Worm (Caenorhabditis elegans): ENCODE measurements around the gene C14C6.8.

The C14C6.8 gene

ce11 chrV:532046-532445, 20.9 kb downstream of the C14C6.8 start, which contains the start of gene nhr-58:
nhr-58 (plus strand) TSS chrV:532259.
- TF ChIP-seq dmd-4 (tag; optimal IDR thresholded peaks at IDR 0.05) = no peak
- peak; percentile 15 for TF ChIP-seq nhr-6 (tag; optimal IDR thresholded peaks at IDR 0.05)
- TF ChIP-seq egl-27 (tag; optimal IDR thresholded peaks at IDR 0.05) = peak; percentile 83
- TF ChIP-seq unc-62 (GFP tag; optimal IDR thresholded peaks at IDR 0.05) = no peak
- TF ChIP-seq ztf-1 (GFP tag; conservative IDR thresholded peaks at IDR 0.05) = no peak
- peak; percentile 17 for TF ChIP-seq snpc-4 (tag; optimal IDR thresholded peaks at IDR 0.05)
- TF ChIP-seq mdl-1 (tag; optimal IDR thresholded peaks at IDR 0.05) = peak in 1 of 2 experiments; percentile 51
- no peak for TF ChIP-seq unc-39 (tag; optimal IDR thresholded peaks at IDR 0.05)
- peak; percentile 66 for TF ChIP-seq nhr-21 (tag; optimal IDR thresholded peaks at IDR 0.05)
- peak; percentile 61 for TF ChIP-seq sma-3 (GFP tag; optimal IDR thresholded peaks at IDR 0.05)
- peak; percentile 63 for TF ChIP-seq crh-2 (tag; optimal IDR thresholded peaks at IDR 0.05)
- peak; percentile 99 for TF ChIP-seq sma-9 (GFP tag; optimal IDR thresholded peaks at IDR 0.05)
- TF ChIP-seq sma-9 (tag; optimal IDR thresholded peaks at IDR 0.05) = peak; percentile 43
- peak; percentile 97 for TF ChIP-seq nhr-129 (tag; optimal IDR thresholded peaks at IDR 0.05)
- peak; percentile 81 for TF ChIP-seq F13H6.1 (tag; optimal IDR thresholded peaks at IDR 0.05)
- peak; percentile 18 for TF ChIP-seq ceh-16 (tag; optimal IDR thresholded peaks at IDR 0.05)
- TF ChIP-seq gmeb-1 (tag; optimal IDR thresholded peaks at IDR 0.05) = peak; percentile 29
- TF ChIP-seq skn-1 (tag; optimal IDR thresholded peaks at IDR 0.05) = no peak
- peak; percentile 62 for TF ChIP-seq C34F6.9 (tag; optimal IDR thresholded peaks at IDR 0.05)
- TF ChIP-seq nhr-25 (tag; optimal IDR thresholded peaks at IDR 0.05) = no peak
- peak; percentile 64 for TF ChIP-seq blmp-1 (tag; optimal IDR thresholded peaks at IDR 0.05; ENCODE audit: insufficient read depth)
- peak; percentile 70 for TF ChIP-seq unc-55 (GFP tag; optimal IDR thresholded peaks at IDR 0.05)
- TF ChIP-seq lsy-2 (tag; optimal IDR thresholded peaks at IDR 0.05) = no peak
- TF ChIP-seq nhr-10 (tag; optimal IDR thresholded peaks at IDR 0.05) = no peak
- TF ChIP-seq sem-4 (tag; optimal IDR thresholded peaks at IDR 0.05) = no peak
- no peak for TF ChIP-seq elt-1 (tag; optimal IDR thresholded peaks at IDR 0.05)
- no peak for TF ChIP-seq zag-1 (tag; optimal IDR thresholded peaks at IDR 0.05)
- TF ChIP-seq aly-2 (tag; optimal IDR thresholded peaks at IDR 0.05) = no peak
- peak; percentile 93 for TF ChIP-seq fos-1 (tag; optimal IDR thresholded peaks at IDR 0.05)
- no peak for TF ChIP-seq peb-1 (tag; optimal IDR thresholded peaks at IDR 0.05)
- no peak for TF ChIP-seq alr-1 (tag; optimal IDR thresholded peaks at IDR 0.05)

- TF ChIP-seq unc-55 (GFP tag; optimal IDR thresholded peaks at IDR 0.05) (no peak), mdl-1 (tag; optimal IDR thresholded peaks at IDR 0.05) (no peak), aly-2 (tag; optimal IDR thresholded peaks at IDR 0.05) (no peak), nhr-11 (tag; optimal IDR thresholded peaks at IDR 0.05) (no peak), nhr-10 (tag; optimal IDR thresholded peaks at IDR 0.05) (no peak), peb-1 (tag; optimal IDR thresholded peaks at IDR 0.05) (no peak), ztf-4 (tag; optimal IDR thresholded peaks at IDR 0.05) (no peak), nhr-21 (tag; optimal IDR thresholded peaks at IDR 0.05) (no peak), C34F6.9 (tag; optimal IDR thresholded peaks at IDR 0.05) (no peak)
Observed at ce11 chrV:527602-528001, 25.4 kb downstream of the C14C6.8 start, which contains the start of gene srw-108. srw-108 (plus strand) TSS chrV:527902.

ce11 chrV:525040-525439, 27.9 kb downstream of the C14C6.8 start, which contains the start of gene R11G11.16:
R11G11.16 (minus strand) TSS chrV:525140.
- TF ChIP-seq nhr-237 (tag; optimal IDR thresholded peaks at IDR 0.05) = no peak
- TF ChIP-seq fos-1 (tag; optimal IDR thresholded peaks at IDR 0.05) = no peak
- no peak for TF ChIP-seq ztf-4 (tag; optimal IDR thresholded peaks at IDR 0.05)
- no peak for TF ChIP-seq ama-1 (optimal IDR thresholded peaks at IDR 0.05)
- TF ChIP-seq lin-39 (tag; optimal IDR thresholded peaks at IDR 0.05) = no peak
- TF ChIP-seq ztf-1 (GFP tag; conservative IDR thresholded peaks at IDR 0.05) = no peak
- TF ChIP-seq lsy-2 (tag; optimal IDR thresholded peaks at IDR 0.05) = no peak
- TF ChIP-seq nhr-25 (tag; optimal IDR thresholded peaks at IDR 0.05) = no peak
- no peak for TF ChIP-seq zag-1 (tag; optimal IDR thresholded peaks at IDR 0.05)
- TF ChIP-seq nhr-129 (tag; optimal IDR thresholded peaks at IDR 0.05) = no peak
- TF ChIP-seq nhr-77 (tag; optimal IDR thresholded peaks at IDR 0.05) = no peak
- TF ChIP-seq F13H6.1 (tag; optimal IDR thresholded peaks at IDR 0.05) = no peak
- no peak for TF ChIP-seq ceh-82 (tag; optimal IDR thresholded peaks at IDR 0.05)
- TF ChIP-seq mab-5 (tag; optimal IDR thresholded peaks at IDR 0.05) = no peak
- TF ChIP-seq unc-55 (GFP tag; optimal IDR thresholded peaks at IDR 0.05) = no peak
- TF ChIP-seq unc-62 (GFP tag; optimal IDR thresholded peaks at IDR 0.05) = no peak
- TF ChIP-seq nhr-23 (tag; optimal IDR thresholded peaks at IDR 0.05) = no peak
- no peak for TF ChIP-seq gmeb-1 (tag; optimal IDR thresholded peaks at IDR 0.05)
- no peak for TF ChIP-seq nhr-12 (tag; optimal IDR thresholded peaks at IDR 0.05)
- no peak for TF ChIP-seq mbf-1 (tag; optimal IDR thresholded peaks at IDR 0.05)
